Fruit fly (Drosophila melanogaster): Measurements from ENCODE around the gene Trs33.

Trs33 gene

DNA sequence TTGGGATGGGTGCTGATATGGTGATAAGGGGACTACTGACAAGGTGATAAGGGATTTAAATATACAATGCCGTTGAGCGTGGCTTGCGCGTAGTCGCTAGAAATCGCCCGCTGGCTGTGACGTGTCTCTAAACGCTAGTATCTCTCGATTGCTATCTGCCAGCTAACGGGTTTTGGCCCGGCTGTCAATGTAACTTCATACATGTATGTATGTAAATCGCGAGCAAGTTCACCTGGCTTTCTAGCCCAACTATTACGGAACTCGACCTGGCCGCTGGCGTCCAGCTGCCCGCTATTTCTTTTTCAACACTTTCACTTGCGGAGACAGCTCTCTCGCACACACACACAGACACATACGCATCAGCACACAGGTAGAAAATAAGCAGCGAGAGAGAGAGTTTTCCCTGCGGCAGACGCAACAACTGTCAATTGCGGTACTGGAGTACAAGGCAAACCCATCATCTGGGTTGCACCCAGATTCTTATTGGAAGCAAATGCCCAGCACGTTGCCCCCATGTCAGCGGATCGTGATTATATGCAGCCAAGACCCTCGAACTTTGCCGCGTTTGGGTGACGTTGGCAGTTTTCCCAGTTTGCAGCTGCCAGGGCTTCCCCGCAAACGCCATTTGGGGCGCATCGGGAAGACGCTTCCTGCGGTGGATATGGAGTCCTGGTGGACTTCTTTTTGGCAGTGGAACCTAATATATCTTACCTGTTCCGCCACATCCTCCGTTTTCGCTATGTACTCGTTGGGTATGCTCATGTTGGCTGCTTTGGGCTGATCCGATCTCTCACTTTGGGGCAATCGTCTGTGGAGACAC is 5.4 kb downstream of the Trs33 start (continued):
- TF ChIP-seq cato (GFP tag; optimal IDR thresholded peaks at IDR 0.05; ENCODE audit: borderline replicate concordance) (no peak), tll (GFP tag; optimal IDR thresholded peaks at IDR 0.05) (no peak), Rx (GFP tag; IDR thresholded peaks at IDR 0.05) (no peak), ap (GFP tag; IDR thresholded peaks at IDR 0.05) (no peak), pum (GFP tag; optimal IDR thresholded peaks at IDR 0.05) (no peak), Sry-β (GFP tag; optimal IDR thresholded peaks at IDR 0.05) (no peak), lmd (GFP tag; IDR thresholded peaks at IDR 0.05) (no peak), grn (GFP tag; optimal IDR thresholded peaks at IDR 0.05) (peak; percentile 80), H2.0 (GFP tag; IDR thresholded peaks at IDR 0.05) (no peak), Xbp1 (GFP tag; optimal IDR thresholded peaks at IDR 0.05) (peak; percentile 51), CG15479 (GFP tag; optimal IDR thresholded peaks at IDR 0.05) (peak; percentile 80), CG31441 (GFP tag; IDR thresholded peaks at IDR 0.05) (no peak), Trl (optimal IDR thresholded peaks at IDR 0.05) (peak in 1 of 2 experiments; percentile 5), Trl (GFP tag; optimal IDR thresholded peaks at IDR 0.05) (no peak), Myb (GFP tag; optimal IDR thresholded peaks at IDR 0.05) (no peak), CG31365 (tag; optimal IDR thresholded peaks at IDR 0.05) (no peak), CG11695 (GFP tag; IDR thresholded peaks at IDR 0.05) (no peak), CG9797 (GFP tag; optimal IDR thresholded peaks at IDR 0.05) (no peak), CkIIα-i1 (GFP tag; IDR thresholded peaks at IDR 0.05) (no peak), Med (GFP tag) (peak; percentile 3), HHEX (GFP tag; optimal IDR thresholded peaks at IDR 0.05) (no peak), Camta (GFP tag; optimal IDR thresholded peaks at IDR 0.05) (no peak), cg (GFP tag; optimal IDR thresholded peaks at IDR 0.05) (peak; percentile 76), mirr (GFP tag; optimal IDR thresholded peaks at IDR 0.05) (no peak), CG14965 (GFP tag; optimal IDR thresholded peaks at IDR 0.05; ENCODE audit: borderline replicate concordance) (no peak), ara (GFP tag; IDR thresholded peaks at IDR 0.05) (no peak), CG9727 (GFP tag; optimal IDR thresholded peaks at IDR 0.05) (no peak), CG10147 (GFP tag; optimal IDR thresholded peaks at IDR 0.05) (no peak), BtbVII (GFP tag; optimal IDR thresholded peaks at IDR 0.05) (no peak), CG18262 (tag; optimal IDR thresholded peaks at IDR 0.05) (no peak), pzg (GFP tag; optimal IDR thresholded peaks at IDR 0.05) (no peak), CG7839 (tag; optimal IDR thresholded peaks at IDR 0.05) (no peak), exex (tag; optimal IDR thresholded peaks at IDR 0.05) (peak; percentile 3), trem (tag; optimal IDR thresholded peaks at IDR 0.05) (no peak), Max (GFP tag; optimal IDR thresholded peaks at IDR 0.05) (no peak), insv (GFP tag; optimal IDR thresholded peaks at IDR 0.05) (peak in 1 of 2 experiments; percentile 89), hb (GFP tag; IDR thresholded peaks at IDR 0.05; ENCODE audit: partially characterized antibody) (no peak), CG33557 (GFP tag; optimal IDR thresholded peaks at IDR 0.05) (peak; percentile 9), Blimp-1 (GFP tag; optimal IDR thresholded peaks at IDR 0.05) (peak; percentile 98), Atf-2 (GFP tag; optimal IDR thresholded peaks at IDR 0.05) (no peak), CG11696 (GFP tag; IDR thresholded peaks at IDR 0.05) (peak; percentile 62; the same call in 1 of the 2 replicates), wdn (GFP tag; IDR thresholded peaks at IDR 0.05) (no peak), CG18619 (GFP tag; optimal IDR thresholded peaks at IDR 0.05) (no peak), CG1792 (GFP tag; optimal IDR thresholded peaks at IDR 0.05) (no peak), Elba2 (GFP tag; optimal IDR thresholded peaks at IDR 0.05) (peak; percentile 83), ac (GFP tag; optimal IDR thresholded peaks at IDR 0.05) (peak; percentile 10), chn (GFP tag; optimal IDR thresholded peaks at IDR 0.05) (no peak), pros (GFP tag; optimal IDR thresholded peaks at IDR 0.05) (no peak), CG10431 (GFP tag; optimal IDR thresholded peaks at IDR 0.05) (peak; percentile 85), Mrtf (GFP tag; IDR thresholded peaks at IDR 0.05) (no peak)

All from whole organism, embryonic.